Worm (Caenorhabditis elegans) whole organism, L4 larva: ENCODE results near the gene C37H5.13.

Source experiments
- D1046.2 ChIP-seq: fragments of 200-800 bp; sonication (Bioruptor generic); IDR thresholded peaks from 2 replicates; pipeline ENCODE4 v1.3.6; 2022; ENCODE audit warnings: missing genetic modification characterization, missing compliant biosample characterization
- F10B5.3 ChIP-seq: sonication (generic microtip); optimal IDR thresholded peaks from 2 replicates; lab custom pipeline; 2016; ENCODE audit warnings: mild to moderate bottlenecking, missing genetic modification characterization, missing compliant biosample characterization
- R02D3.7 ChIP-seq: fragments of 150-350 bp; sonication (generic microtip); optimal IDR thresholded peaks from 3 replicates; lab custom pipeline; 2014; ENCODE audit warnings: missing biosample characterization, missing genetic modification characterization
- Y105C5A.15 ChIP-seq: fragments of 200-800 bp; sonication (Bioruptor generic); IDR thresholded peaks from 2 replicates; pipeline ENCODE4 v1.3.6; 2022; ENCODE audit warnings: missing genetic modification characterization, missing compliant biosample characterization
- Y48G9A.11 ChIP-seq: fragments of 200-800 bp; sonication (Bioruptor generic); IDR thresholded peaks from 2 replicates; pipeline ENCODE4 v1.3.6; 2022; ENCODE audit warnings: missing genetic modification reagents, missing genetic modification characterization, missing compliant biosample characterization
- Y5F2A.4 ChIP-seq: fragments of 200-800 bp; sonication (Bioruptor generic); optimal IDR thresholded peaks from 2 replicates; lab custom pipeline; 2018; ENCODE audit warnings: mild to moderate bottlenecking, missing genetic modification characterization, missing compliant biosample characterization
- ZK337.2 ChIP-seq: fragments of 200-800 bp; sonication (Bioruptor generic); IDR thresholded peaks from 2 replicates; pipeline ENCODE4 v1.3.6; 2022; ENCODE audit warnings: missing genetic modification reagents, missing genetic modification characterization, missing compliant biosample characterization
- aha-1 ChIP-seq: fragments of 150-350 bp; peaks from one replicate; lab custom pipeline; 2014; ENCODE audit warnings: missing biosample characterization, missing genetic modification characterization
- aly-2 ChIP-seq: sonication (generic microtip); optimal IDR thresholded peaks from 2 replicates; lab custom pipeline; 2018; ENCODE audit warnings: missing biosample characterization, missing genetic modification characterization
- ceh-20 ChIP-seq: fragments of 200-800 bp; sonication (Bioruptor generic); IDR thresholded peaks from 2 replicates; pipeline ENCODE4 v1.3.6; 2022; ENCODE audit warnings: missing genetic modification reagents, missing genetic modification characterization, missing compliant biosample characterization
- ceh-32 ChIP-seq: sonication (generic microtip); optimal IDR thresholded peaks from 2 replicates; lab custom pipeline; 2016; ENCODE audit warnings: mild to moderate bottlenecking, missing genetic modification characterization, missing compliant biosample characterization; ENCODE audit not compliant: poor library complexity
- ceh-44 ChIP-seq: fragments of 200-800 bp; sonication (Bioruptor generic); IDR thresholded peaks from 2 replicates; pipeline ENCODE4 v1.3.6; 2022; ENCODE audit warnings: missing genetic modification reagents, missing genetic modification characterization, missing compliant biosample characterization
- ceh-62 ChIP-seq: sonication (generic microtip); optimal IDR thresholded peaks from 2 replicates; lab custom pipeline; 2017; ENCODE audit warnings: missing biosample characterization, missing genetic modification characterization
- ceh-82 ChIP-seq: sonication (generic microtip); optimal IDR thresholded peaks from 2 replicates; lab custom pipeline; 2017; ENCODE audit warnings: missing biosample characterization, missing genetic modification characterization
- cey-2 ChIP-seq: sonication (generic microtip); optimal IDR thresholded peaks from 3 replicates; lab custom pipeline; 2017; ENCODE audit warnings: missing genetic modification characterization, mild to moderate bottlenecking, missing compliant biosample characterization, antibody characterized with exemption, borderline replicate concordance; ENCODE audit not compliant: insufficient read depth
- daf-16 ChIP-seq, 3 experiments: sonication (generic microtip); optimal IDR thresholded peaks; 2 replicates each; lab custom pipeline; 2016 to 2017; ENCODE audit warnings: missing genetic modification characterization in 3 of 3, missing genetic modification reagents in 3 of 3, mild to moderate bottlenecking in 2 of 3, missing compliant biosample characterization in 2 of 3, missing biosample characterization in 1 of 3, moderate library complexity in 1 of 3
- dmd-6 ChIP-seq: fragments of 200-800 bp; sonication (Bioruptor generic); IDR thresholded peaks from 2 replicates; pipeline ENCODE4 v1.3.6; 2022; ENCODE audit warnings: missing genetic modification reagents, missing genetic modification characterization, missing compliant biosample characterization
- duxl-1 ChIP-seq: sonication (generic microtip); optimal IDR thresholded peaks from 2 replicates; lab custom pipeline; 2016; ENCODE audit warnings: mild to moderate bottlenecking, missing genetic modification characterization, moderate library complexity, missing compliant biosample characterization; ENCODE audit not compliant: poor library complexity
- dve-1 ChIP-seq: sonication (generic microtip); optimal IDR thresholded peaks from 2 replicates; lab custom pipeline; 2017; ENCODE audit warnings: antibody characterized with exemption, mild to moderate bottlenecking, missing genetic modification characterization, missing compliant biosample characterization; ENCODE audit not compliant: insufficient read depth
- egl-27 ChIP-seq: sonication (generic microtip); optimal IDR thresholded peaks from 3 replicates; lab custom pipeline; 2017; ENCODE audit warnings: missing biosample characterization, missing genetic modification reagents, missing genetic modification characterization
- hlh-11 ChIP-seq: fragments of 200-800 bp; sonication (Bioruptor generic); optimal IDR thresholded peaks from 2 replicates; lab custom pipeline; 2018; ENCODE audit warnings: mild to moderate bottlenecking, missing genetic modification characterization, missing compliant biosample characterization
- hlh-30 ChIP-seq: sonication (generic microtip); optimal IDR thresholded peaks from 2 replicates; lab custom pipeline; 2017; ENCODE audit warnings: antibody characterized with exemption, mild to moderate bottlenecking, missing genetic modification characterization, missing compliant biosample characterization; ENCODE audit not compliant: insufficient read depth
- hmg-1.1 ChIP-seq: fragments of 200-800 bp; sonication (Bioruptor generic); IDR thresholded peaks from 2 replicates; pipeline ENCODE4 v1.3.6; 2022; ENCODE audit warnings: missing genetic modification reagents, missing genetic modification characterization, missing compliant biosample characterization
- lin-13 ChIP-seq: fragments of 150-350 bp; optimal IDR thresholded peaks from 2 replicates; lab custom pipeline; 2014; ENCODE audit warnings: missing biosample characterization, missing genetic modification reagents, missing genetic modification characterization
- lin-15B ChIP-seq: fragments of 150-350 bp; sonication (generic microtip); optimal IDR thresholded peaks from 3 replicates; lab custom pipeline; 2014; ENCODE audit warnings: missing biosample characterization, missing genetic modification characterization
- lin-29 ChIP-seq: fragments of 200-800 bp; sonication (Bioruptor generic); IDR thresholded peaks from 2 replicates; pipeline ENCODE4 v1.3.6; 2022; ENCODE audit warnings: missing genetic modification reagents, missing genetic modification characterization, missing compliant biosample characterization
- madf-9 ChIP-seq: fragments of 200-800 bp; sonication (Bioruptor generic); conservative IDR thresholded peaks from 2 replicates; pipeline ENCODE4 v1.3.6; 2022; ENCODE audit warnings: missing genetic modification reagents, missing genetic modification characterization, missing compliant biosample characterization
- mdl-1 ChIP-seq, 2 experiments: fragments of 150-350 bp in 1 of 2; sonication (generic microtip) in 1 of 2; optimal IDR thresholded peaks; 2 replicates each; lab custom pipeline; 2014 to 2017; ENCODE audit warnings: missing biosample characterization in 2 of 2, missing genetic modification characterization in 2 of 2
- mep-1 ChIP-seq: fragments of 150-350 bp; sonication (generic microtip); optimal IDR thresholded peaks from 3 replicates; lab custom pipeline; 2014; ENCODE audit warnings: missing biosample characterization, missing genetic modification characterization
- mxl-3 ChIP-seq: fragments of 200-800 bp; sonication (Bioruptor generic); optimal IDR thresholded peaks from 2 replicates; lab custom pipeline; 2018; ENCODE audit warnings: mild to moderate bottlenecking, missing genetic modification characterization, missing compliant biosample characterization
- nhr-11 ChIP-seq: fragments of 150-350 bp; optimal IDR thresholded peaks from 2 replicates; lab custom pipeline; 2014; ENCODE audit warnings: missing biosample characterization, missing genetic modification characterization
- nhr-111 ChIP-seq: fragments of 200-800 bp; sonication (Bioruptor generic); optimal IDR thresholded peaks from 2 replicates; lab custom pipeline; 2018; ENCODE audit warnings: mild to moderate bottlenecking, missing genetic modification characterization, missing compliant biosample characterization
- nhr-237 ChIP-seq: sonication (generic microtip); optimal IDR thresholded peaks from 2 replicates; lab custom pipeline; 2017; ENCODE audit warnings: missing biosample characterization, missing genetic modification characterization
- nhr-28 ChIP-seq: fragments of 150-350 bp; optimal IDR thresholded peaks from 2 replicates; lab custom pipeline; 2014; ENCODE audit warnings: missing biosample characterization, missing genetic modification characterization
- nhr-6 ChIP-seq: fragments of 150-350 bp; optimal IDR thresholded peaks from 2 replicates; lab custom pipeline; 2014; ENCODE audit warnings: missing biosample characterization, missing genetic modification characterization
- pha-4 ChIP-seq, 2 experiments: fragments of 150-350 bp in 1 of 2; fragments of 200-800 bp in 1 of 2; sonication (Bioruptor generic) in 1 of 2; IDR thresholded peaks in 1 of 2; optimal IDR thresholded peaks in 1 of 2; 2 replicates each; pipeline versions ENCODE4 v1.3.6 to Lab custom; 2014 to 2022; ENCODE audit warnings: missing genetic modification characterization in 2 of 2, missing genetic modification reagents in 2 of 2, missing biosample characterization in 1 of 2, missing compliant biosample characterization in 1 of 2
- php-3 ChIP-seq: fragments of 200-800 bp; sonication (Bioruptor generic); IDR thresholded peaks from 2 replicates; pipeline ENCODE4 v1.3.6; 2022; ENCODE audit warnings: missing genetic modification reagents, missing genetic modification characterization, missing compliant biosample characterization
- pqm-1 ChIP-seq: sonication (generic microtip); optimal IDR thresholded peaks from 2 replicates; lab custom pipeline; 2017; ENCODE audit warnings: missing biosample characterization, missing genetic modification characterization
- snpc-1.2 ChIP-seq: fragments of 200-800 bp; sonication (Bioruptor generic); IDR thresholded peaks from 2 replicates; pipeline ENCODE4 v1.3.6; 2022; ENCODE audit warnings: missing genetic modification reagents, missing genetic modification characterization, missing compliant biosample characterization
- spr-1 ChIP-seq: sonication (generic microtip); optimal IDR thresholded peaks from 2 replicates; lab custom pipeline; 2016; ENCODE audit warnings: mild to moderate bottlenecking, missing genetic modification characterization, missing compliant biosample characterization
- spr-3 ChIP-seq: fragments of 200-800 bp; sonication (Bioruptor generic); optimal IDR thresholded peaks from 2 replicates; lab custom pipeline; 2018; ENCODE audit warnings: mild to moderate bottlenecking, missing genetic modification characterization, missing compliant biosample characterization
- unc-62 ChIP-seq, 3 experiments: fragments of 150-350 bp in 1 of 3; sonication (generic microtip); optimal IDR thresholded peaks in 2 of 3; peaks in 1 of 3; 1 replicate in 1 of 3; 2 replicates in 2 of 3; lab custom pipeline; 2014 to 2017; ENCODE audit warnings: missing biosample characterization in 3 of 3, missing genetic modification characterization in 3 of 3, missing genetic modification reagents in 3 of 3, missing genotype in 1 of 3
- zfp-2 ChIP-seq: sonication (generic microtip); optimal IDR thresholded peaks from 2 replicates; lab custom pipeline; 2016; ENCODE audit warnings: mild to moderate bottlenecking, missing genetic modification characterization, missing compliant biosample characterization
- zip-11 ChIP-seq: fragments of 200-800 bp; sonication (Bioruptor generic); IDR thresholded peaks from 2 replicates; pipeline ENCODE4 v1.3.6; 2022; ENCODE audit warnings: missing genetic modification characterization, missing compliant biosample characterization
- zip-2 ChIP-seq: fragments of 150-350 bp; optimal IDR thresholded peaks from 2 replicates; lab custom pipeline; 2014; ENCODE audit warnings: missing biosample characterization, missing genetic modification characterization
- ztf-11 ChIP-seq: fragments of 150-350 bp; optimal IDR thresholded peaks from 2 replicates; lab custom pipeline; 2014; ENCODE audit warnings: missing biosample characterization, missing genetic modification characterization

Gene C37H5.13

DNA sequence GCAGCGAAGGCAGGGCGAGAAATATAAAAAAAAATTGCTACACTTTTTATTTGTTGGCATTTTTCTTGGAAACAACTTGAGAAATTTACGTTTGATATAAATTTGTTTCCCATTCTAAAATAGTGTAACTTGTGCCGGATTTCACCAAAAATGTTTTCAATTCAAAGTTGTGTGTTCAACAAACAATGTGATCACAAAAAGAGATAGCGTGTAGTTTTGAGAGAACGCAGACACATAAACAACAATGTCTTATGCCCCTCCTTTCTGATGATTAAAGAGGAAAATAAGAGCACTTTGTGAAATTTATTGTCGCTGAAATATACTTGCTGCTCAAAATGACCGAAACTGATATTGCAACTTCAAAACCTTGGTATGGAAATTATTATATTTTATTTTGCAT, 15.3 kb downstream of the C37H5.13 start, which contains the start of gene abhd-5.1:
Gene abhd-5.1, plus strand, starts transcription at position 230 of the 400 bp plus-strand sequence.
- TF ChIP-seq R02D3.7 (no peak), nhr-111 (GFP tag; lab: Kevin White, UChicago) (no peak), daf-16 (GFP tag; optimal IDR thresholded peaks at IDR 0.05; lab: Kevin White, UChicago) (peak in 1 of 2 experiments; percentile 85), daf-16 (tag; optimal IDR thresholded peaks at IDR 0.05; lab: Kevin White, UChicago) (peak; percentile 88), aha-1 (tag; lab: Kevin White, UChicago) (peak; percentile 67), egl-27 (tag; lab: Kevin White, UChicago) (no peak), ztf-11 (tag; lab: Kevin White, UChicago) (no peak), php-3 (peak; percentile 54; the same call in 1 of the 2 replicates), aly-2 (no peak), nhr-237 (tag; lab: Kevin White, UChicago) (no peak), zfp-2 (tag; lab: Kevin White, UChicago) (no peak), nhr-28 (tag; lab: Kevin White, UChicago) (peak; percentile 46), hlh-30 (tag; lab: Kevin White, UChicago) (peak; percentile 77), Y105C5A.15 (GFP tag; lab: Robert Waterston, UW) (no peak), zip-11 (no peak), nhr-6 (peak; percentile 15), ceh-32 (tag; lab: Kevin White, UChicago) (no peak), dve-1 (tag; lab: Kevin White, UChicago) (peak; percentile 63)

DNA sequence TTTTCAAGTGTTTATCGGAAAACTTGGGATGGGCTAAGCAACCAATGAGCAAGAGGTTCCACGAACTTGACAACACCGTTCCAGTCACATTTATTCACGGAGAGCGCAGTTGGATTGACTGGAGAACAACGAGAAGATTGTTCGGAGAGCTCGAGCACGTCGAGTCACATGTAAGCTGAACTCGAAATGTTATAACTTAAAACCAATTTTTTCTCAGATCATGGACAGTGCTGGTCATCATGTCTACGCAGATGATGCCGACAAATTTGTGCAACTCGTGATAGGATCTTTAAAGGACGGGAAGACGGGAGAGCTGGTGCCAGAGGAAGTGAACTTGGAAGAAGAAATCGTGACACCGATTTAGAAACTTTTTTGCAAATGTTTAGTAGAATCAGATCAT, 16.3 kb downstream of the C37H5.13 start:
- TF ChIP-seq R02D3.7 (no peak), zip-2 (tag; lab: Kevin White, UChicago) (no peak), pha-4 (GFP tag; IDR thresholded peaks at IDR 0.05; lab: Robert Waterston, UW) (no peak), pha-4 (tag; optimal IDR thresholded peaks at IDR 0.05; lab: Kevin White, UChicago) (no peak), ceh-82 (tag; lab: Kevin White, UChicago) (no peak), duxl-1 (tag; lab: Kevin White, UChicago) (no peak), aha-1 (tag; lab: Kevin White, UChicago) (peak; percentile 95)

DNA sequence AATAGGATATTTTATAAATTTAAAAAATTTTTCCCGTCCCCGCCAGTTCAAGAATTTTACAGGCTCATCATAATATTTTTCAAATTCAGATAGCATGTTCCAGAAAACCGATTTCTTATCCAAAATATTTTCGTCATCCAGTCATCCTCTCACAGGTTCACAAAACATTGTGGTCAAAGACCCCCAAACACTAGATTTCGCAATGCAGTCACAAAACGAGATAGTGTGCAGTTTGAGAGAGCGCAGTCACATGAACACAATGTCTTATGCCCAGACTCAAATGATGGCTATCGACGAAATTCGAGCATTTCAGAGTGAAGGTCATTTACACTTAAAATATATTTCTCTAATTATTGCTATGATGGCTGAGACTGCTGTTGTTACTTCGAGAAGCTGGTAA, 18.2 kb downstream of the C37H5.13 start, which contains the start of gene abhd-5.2:
Gene abhd-5.2, plus strand, starts transcription at position 95 of the 400 bp plus-strand sequence.
- TF ChIP-seq hmg-1.1 (GFP tag; lab: Robert Waterston, UW) (no peak), daf-16 (GFP tag; optimal IDR thresholded peaks at IDR 0.05; lab: Kevin White, UChicago) (peak in 1 of 2 experiments; percentile 83), daf-16 (tag; optimal IDR thresholded peaks at IDR 0.05; lab: Kevin White, UChicago) (peak; percentile 51), dmd-6 (GFP tag; lab: Robert Waterston, UW) (peak; percentile 47; the same call in 1 of the 2 replicates), unc-62 (GFP tag; optimal IDR thresholded peaks at IDR 0.05 in 1 of 2; lab: Kevin White, UChicago) (peak in 1 of 2 experiments; percentile 67), unc-62 (tag; optimal IDR thresholded peaks at IDR 0.05; lab: Kevin White, UChicago) (no peak), ceh-44 (GFP tag; lab: Robert Waterston, UW) (no peak), nhr-11 (peak; percentile 19), ZK337.2 (no peak), F10B5.3 (tag; lab: Kevin White, UChicago) (no peak), mdl-1 (tag; optimal IDR thresholded peaks at IDR 0.05; lab: Kevin White, UChicago) (no peak), ceh-62 (tag; lab: Kevin White, UChicago) (no peak), R02D3.7 (no peak), hlh-11 (peak; percentile 72), snpc-1.2 (GFP tag; lab: Robert Waterston, UW) (no peak), lin-15B (tag; lab: Kevin White, UChicago) (no peak), spr-3 (GFP tag; lab: Kevin White, UChicago) (no peak), pqm-1 (peak; percentile 3), spr-1 (tag; lab: Kevin White, UChicago) (no peak), mep-1 (tag; lab: Kevin White, UChicago) (peak; percentile 53), mxl-3 (GFP tag; lab: Kevin White, UChicago) (peak; percentile 53), D1046.2 (no peak), Y48G9A.11 (no peak), cey-2 (tag; lab: Kevin White, UChicago) (no peak), Y5F2A.4 (GFP tag; lab: Kevin White, UChicago) (no peak), lin-29 (GFP tag; lab: Robert Waterston, UW) (no peak), ceh-20 (GFP tag; lab: Robert Waterston, UW) (no peak), php-3 (no peak), nhr-237 (tag; lab: Kevin White, UChicago) (no peak), lin-13 (GFP tag; lab: Kevin White, UChicago) (peak; percentile 36), madf-9 (no peak)
